Fruit fly (Drosophila melanogaster): ENCODE measurements around the gene Cmpk.

Gene Cmpk

DNA sequence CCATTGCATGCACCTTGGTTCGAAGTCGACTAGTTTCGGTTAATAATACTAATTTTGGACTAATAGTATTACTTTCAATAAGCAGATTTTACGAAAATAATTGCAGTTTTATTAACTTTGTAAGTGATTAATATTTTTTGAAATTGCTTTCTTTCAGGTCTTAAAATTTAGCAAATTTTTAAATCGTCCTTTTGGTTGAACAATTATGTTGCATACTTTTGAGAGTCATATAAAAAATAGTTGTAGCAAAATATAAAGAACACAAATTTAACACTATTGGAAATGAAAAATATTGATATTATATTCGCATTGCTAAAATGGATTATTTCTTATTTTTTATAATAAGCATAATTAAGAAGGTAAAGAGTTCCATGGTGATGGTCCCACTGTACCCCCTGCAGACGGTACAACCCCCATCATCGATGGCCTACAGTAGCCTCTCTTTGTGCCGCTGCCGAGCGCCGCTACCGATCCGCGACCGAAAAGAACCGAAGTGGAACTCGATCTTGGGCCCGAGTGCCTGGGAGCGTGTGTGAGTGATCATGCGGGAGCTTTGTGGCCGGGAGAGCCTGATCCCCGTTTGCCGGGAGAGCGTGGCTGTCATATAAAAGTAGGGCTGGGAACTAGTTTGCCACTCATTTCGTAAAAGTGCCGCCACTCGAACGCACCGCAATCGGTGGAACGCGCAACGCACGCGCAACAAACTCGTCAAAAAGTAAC lies 33.9 kb downstream of the Cmpk start (continued):
- TF ChIP-seq YL-1 (GFP tag; optimal IDR thresholded peaks at IDR 0.05) (peak; percentile 81), slou (GFP tag; optimal IDR thresholded peaks at IDR 0.05) (peak; percentile 84), CG3995 (GFP tag; optimal IDR thresholded peaks at IDR 0.05) (peak; percentile 59), btn (GFP tag; optimal IDR thresholded peaks at IDR 0.05) (peak; percentile 16), Poxn (GFP tag; IDR thresholded peaks at IDR 0.05) (peak; percentile 55), PHDP (tag; optimal IDR thresholded peaks at IDR 0.05) (peak; percentile 92), row (GFP tag; IDR thresholded peaks at IDR 0.05) (peak; percentile 92), Deaf1 (tag; optimal IDR thresholded peaks at IDR 0.05) (peak; percentile 98), CG2120 (GFP tag; optimal IDR thresholded peaks at IDR 0.05) (peak; percentile 93), CG17361 (GFP tag; IDR thresholded peaks at IDR 0.05) (peak; percentile 100), crc (GFP tag; optimal IDR thresholded peaks at IDR 0.05) (peak; percentile 84), Hey (tag; optimal IDR thresholded peaks at IDR 0.05) (peak; percentile 5), fd96Cb (tag; optimal IDR thresholded peaks at IDR 0.05) (peak; percentile 96), CG3065 (GFP tag; optimal IDR thresholded peaks at IDR 0.05) (peak; percentile 83), ac (GFP tag; optimal IDR thresholded peaks at IDR 0.05) (peak; percentile 86), sd (tag; optimal IDR thresholded peaks at IDR 0.05) (peak; percentile 52), CG18599 (GFP tag; optimal IDR thresholded peaks at IDR 0.05) (peak; percentile 90), CG7786 (GFP tag; optimal IDR thresholded peaks at IDR 0.05) (peak; percentile 77), CG15269 (tag; optimal IDR thresholded peaks at IDR 0.05) (peak; percentile 94), CG1647 (GFP tag; optimal IDR thresholded peaks at IDR 0.05) (peak; percentile 59), Blimp-1 (GFP tag; optimal IDR thresholded peaks at IDR 0.05) (peak; percentile 92), Myb (GFP tag; optimal IDR thresholded peaks at IDR 0.05) (peak; percentile 63), corto (GFP tag; optimal IDR thresholded peaks at IDR 0.05) (no peak), Trl (optimal IDR thresholded peaks at IDR 0.05) (peak; percentile 57 to 80), Trl (GFP tag; optimal IDR thresholded peaks at IDR 0.05) (peak; percentile 72), ewg (GFP tag; optimal IDR thresholded peaks at IDR 0.05) (peak; percentile 88), Usf (GFP tag; optimal IDR thresholded peaks at IDR 0.05) (peak; percentile 96), mld (GFP tag; IDR thresholded peaks at IDR 0.05; ENCODE audit: partially characterized antibody) (no peak), cas (GFP tag; IDR thresholded peaks at IDR 0.05) (0 out of 2 replicates have a peak, but pooled peaks have one; percentile 38), fu2 (GFP tag; optimal IDR thresholded peaks at IDR 0.05) (peak; percentile 83), CG11093 (GFP tag; IDR thresholded peaks at IDR 0.05) (peak; percentile 90), Bgb (GFP tag; IDR thresholded peaks at IDR 0.05; ENCODE audit: partially characterized antibody) (0 out of 2 replicates have a peak, but pooled peaks have one; percentile 32), Asciz (GFP tag; optimal IDR thresholded peaks at IDR 0.05) (peak; percentile 95), CrebB (tag; optimal IDR thresholded peaks at IDR 0.05) (peak; percentile 22), Rfx (GFP tag; IDR thresholded peaks at IDR 0.05) (peak; percentile 84), dimm (GFP tag; IDR thresholded peaks at IDR 0.05) (peak; percentile 57), CG8089 (GFP tag; optimal IDR thresholded peaks at IDR 0.05) (peak; percentile 58), eyg (GFP tag; optimal IDR thresholded peaks at IDR 0.05) (peak; percentile 50), CG11723 (GFP tag; optimal IDR thresholded peaks at IDR 0.05) (peak; percentile 95), CG12744 (GFP tag; optimal IDR thresholded peaks at IDR 0.05) (peak; percentile 86), wdn (GFP tag; IDR thresholded peaks at IDR 0.05) (peak; percentile 70), CG10543 (GFP tag; optimal IDR thresholded peaks at IDR 0.05) (peak; percentile 75), CG16813 (GFP tag; IDR thresholded peaks at IDR 0.05; ENCODE audit: partially characterized antibody) (no peak), CG2889 (GFP tag; IDR thresholded peaks at IDR 0.05) (peak; percentile 50; the same call in 2 of the 3 replicates), rib (GFP tag; IDR thresholded peaks at IDR 0.05) (0 out of 2 replicates have a peak, but pooled peaks have one; percentile 19), Pdp1 (GFP tag; optimal IDR thresholded peaks at IDR 0.05) (peak; percentile 80 to 90), NFAT (GFP tag; IDR thresholded peaks at IDR 0.05) (no peak; the same call in 1 of the 2 replicates), odd (GFP tag; optimal IDR thresholded peaks at IDR 0.05) (peak; percentile 97), Dek (tag; optimal IDR thresholded peaks at IDR 0.05) (peak; percentile 86)

Data from whole organism, embryonic.